Worm (Caenorhabditis elegans) whole organism, L2 larva: ENCODE measurements around the gene coa-4.

Source experiments
- R02D3.7 ChIP-seq: fragments of 150-350 bp; optimal IDR thresholded peaks from 2 replicates; lab custom pipeline; 2014; ENCODE audit warnings: missing biosample characterization, missing genetic modification characterization
- ZK546.5 ChIP-seq: sonication (generic microtip); optimal IDR thresholded peaks from 2 replicates; lab custom pipeline; 2017; ENCODE audit warnings: missing biosample characterization, missing genetic modification characterization
- aly-2 ChIP-seq: fragments of 150-350 bp; optimal IDR thresholded peaks from 2 replicates; lab custom pipeline; 2014; ENCODE audit warnings: missing biosample characterization, missing genetic modification characterization
- ama-1 ChIP-seq: fragments of 150-350 bp; optimal IDR thresholded peaks from 2 replicates; lab custom pipeline; 2018; ENCODE audit warnings: inconsistent platforms
- dmd-4 ChIP-seq: sonication (generic microtip); optimal IDR thresholded peaks from 2 replicates; lab custom pipeline; 2017; ENCODE audit warnings: missing biosample characterization, missing genetic modification characterization
- gmeb-1 ChIP-seq: fragments of 150-350 bp; optimal IDR thresholded peaks from 2 replicates; lab custom pipeline; 2014; ENCODE audit warnings: missing biosample characterization, missing genetic modification characterization
- lin-13 ChIP-seq: fragments of 150-350 bp; optimal IDR thresholded peaks from 2 replicates; lab custom pipeline; 2014; ENCODE audit warnings: missing biosample characterization, missing genetic modification reagents, missing genetic modification characterization
- nhr-10 ChIP-seq: sonication (generic microtip); optimal IDR thresholded peaks from 2 replicates; lab custom pipeline; 2017; ENCODE audit warnings: missing biosample characterization, missing genetic modification characterization
- skn-1 ChIP-seq: sonication (generic microtip); optimal IDR thresholded peaks from 2 replicates; lab custom pipeline; 2017; ENCODE audit warnings: missing biosample characterization, missing genetic modification characterization
- unc-39 ChIP-seq: fragments of 150-350 bp; optimal IDR thresholded peaks from 2 replicates; lab custom pipeline; 2014; ENCODE audit warnings: missing biosample characterization, missing genetic modification characterization
- ztf-11 ChIP-seq: sonication (generic microtip); optimal IDR thresholded peaks from 2 replicates; lab custom pipeline; 2017; ENCODE audit warnings: missing biosample characterization, missing genetic modification characterization

- TF ChIP-seq dmd-4 (tag; lab: Kevin White, UChicago): no peak
- no peak for TF ChIP-seq nhr-10 (tag; lab: Kevin White, UChicago)
- no peak for TF ChIP-seq unc-39 (tag; lab: Kevin White, UChicago)
- TF ChIP-seq ztf-11: no peak
- no peak for TF ChIP-seq ZK546.5 (tag; lab: Kevin White, UChicago)
- TF ChIP-seq skn-1: no peak
- TF ChIP-seq lin-13 (GFP tag; lab: Kevin White, UChicago): no peak
- TF ChIP-seq aly-2 (tag; lab: Kevin White, UChicago): no peak
- no peak for TF ChIP-seq R02D3.7
- no peak for TF ChIP-seq gmeb-1 (tag; lab: Kevin White, UChicago)
- TF ChIP-seq ama-1: no peak
Observed at ce11 chrIV:9384826-9385225, 49.4 kb upstream of the coa-4 start, which contains the start of gene C10C5.7.
